Worm (Caenorhabditis elegans) whole organism, mixed stage, embryonic: ENCODE data around the gene nrfl-1.

ENCODE experiments used
- ces-1 ChIP-seq: fragments of 150-350 bp; optimal IDR thresholded peaks from 2 replicates; lab custom pipeline; 2014; ENCODE audit warnings: missing biosample characterization, missing genetic modification reagents, missing genetic modification characterization
- mls-2 ChIP-seq: sonication (generic microtip); optimal IDR thresholded peaks from 2 replicates; lab custom pipeline; 2016; ENCODE audit warnings: mild to moderate bottlenecking, missing genetic modification characterization, moderate library complexity, missing compliant biosample characterization
- snpc-4 ChIP-seq: fragments of 150-350 bp; optimal IDR thresholded peaks from 2 replicates; lab custom pipeline; 2014; ENCODE audit warnings: missing biosample characterization, missing genetic modification characterization

DNA sequence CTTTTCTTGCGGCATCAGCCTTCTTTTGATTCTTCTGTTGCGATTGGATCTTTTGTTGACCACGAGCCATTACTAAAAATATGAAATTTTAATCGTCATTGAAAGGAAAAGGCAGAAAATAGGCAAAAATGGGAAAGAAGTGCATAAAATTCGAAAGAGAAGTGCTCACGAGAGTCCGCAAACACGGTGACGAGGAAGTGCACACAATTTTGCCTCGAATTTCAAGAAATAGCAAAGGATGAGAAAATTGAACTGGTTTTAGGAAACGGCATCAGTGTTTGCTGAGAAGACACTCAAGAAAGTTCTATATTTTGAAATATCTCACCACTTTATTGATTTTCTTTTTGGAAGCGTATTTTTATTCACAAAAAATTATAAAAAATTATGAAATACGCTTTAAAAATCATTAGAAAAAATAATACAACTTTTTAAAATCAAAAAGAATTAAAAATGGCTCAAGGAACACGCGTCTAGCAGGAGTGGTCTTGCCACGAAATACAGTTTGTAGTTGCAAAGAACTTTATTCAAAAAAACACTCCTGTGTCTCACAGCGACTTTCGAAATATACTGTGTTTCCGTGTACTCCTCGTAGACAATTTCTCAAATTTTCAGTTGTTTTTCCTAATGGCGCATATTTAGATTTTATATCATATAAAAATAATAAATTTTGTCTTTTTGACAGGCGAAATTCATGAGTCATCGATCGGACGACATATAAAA is 22.6 kb upstream of the nrfl-1 start, which contains the start of the genes znf-706 and cpna-3:
- peak; percentile 7 for TF ChIP-seq ces-1 (GFP tag; lab: Kevin White, UChicago)
- no peak for TF ChIP-seq snpc-4 (tag; lab: Kevin White, UChicago)
- TF ChIP-seq mls-2 (tag; lab: Kevin White, UChicago): no peak
